Worm (Caenorhabditis elegans) whole organism, L4/young adult: ENCODE data around the gene wee-1.1.

ENCODE experiments used
- W03F9.2 ChIP-seq: fragments of 150-350 bp; optimal IDR thresholded peaks from 2 replicates; lab custom pipeline; 2014; ENCODE audit warnings: missing biosample characterization, missing genetic modification characterization
- dao-5 ChIP-seq: sonication (generic microtip); optimal IDR thresholded peaks from 2 replicates; lab custom pipeline; 2016; ENCODE audit warnings: missing genotype, missing genetic modification characterization, moderate library complexity, missing compliant biosample characterization
- him-1 ChIP-seq: sonication (generic microtip); optimal IDR thresholded peaks from 2 replicates; lab custom pipeline; 2016; ENCODE audit warnings: missing genotype, missing genetic modification reagents, missing genetic modification characterization, missing compliant biosample characterization

- TF ChIP-seq dao-5 (tag; lab: Kevin White, UChicago) = no peak
- TF ChIP-seq W03F9.2 (tag; lab: Kevin White, UChicago) = peak; percentile 35
- no peak for TF ChIP-seq him-1 (tag; lab: Kevin White, UChicago)
Observed at ce11 chrII:9624110-9624695, 40.8 kb upstream of the wee-1.1 start, which contains the start of the genes dnj-20 and ZK1307.8.
